Fruit fly (Drosophila melanogaster) whole organism, embryonic: ENCODE results near the gene CG6294.

Experiments
- CG10209 ChIP-seq: fragments of 200-800 bp; sonication (Bioruptor generic); optimal IDR thresholded peaks from 3 replicates; lab custom pipeline; 2017; ENCODE audit warnings: missing biosample characterization, mild to moderate bottlenecking, missing genetic modification characterization, missing genetic modification reagents
- CG18599 ChIP-seq: fragments of 200-800 bp; sonication (Bioruptor generic); optimal IDR thresholded peaks from 3 replicates; lab custom pipeline; 2017; ENCODE audit warnings: missing biosample characterization, missing genetic modification characterization, mild to moderate bottlenecking, moderate library complexity, missing genetic modification reagents
- psq ChIP-seq: fragments of 200-800 bp; sonication (Bioruptor generic); optimal IDR thresholded peaks from 2 replicates; lab custom pipeline; 2017; ENCODE audit warnings: missing biosample characterization, missing genetic modification characterization

DNA sequence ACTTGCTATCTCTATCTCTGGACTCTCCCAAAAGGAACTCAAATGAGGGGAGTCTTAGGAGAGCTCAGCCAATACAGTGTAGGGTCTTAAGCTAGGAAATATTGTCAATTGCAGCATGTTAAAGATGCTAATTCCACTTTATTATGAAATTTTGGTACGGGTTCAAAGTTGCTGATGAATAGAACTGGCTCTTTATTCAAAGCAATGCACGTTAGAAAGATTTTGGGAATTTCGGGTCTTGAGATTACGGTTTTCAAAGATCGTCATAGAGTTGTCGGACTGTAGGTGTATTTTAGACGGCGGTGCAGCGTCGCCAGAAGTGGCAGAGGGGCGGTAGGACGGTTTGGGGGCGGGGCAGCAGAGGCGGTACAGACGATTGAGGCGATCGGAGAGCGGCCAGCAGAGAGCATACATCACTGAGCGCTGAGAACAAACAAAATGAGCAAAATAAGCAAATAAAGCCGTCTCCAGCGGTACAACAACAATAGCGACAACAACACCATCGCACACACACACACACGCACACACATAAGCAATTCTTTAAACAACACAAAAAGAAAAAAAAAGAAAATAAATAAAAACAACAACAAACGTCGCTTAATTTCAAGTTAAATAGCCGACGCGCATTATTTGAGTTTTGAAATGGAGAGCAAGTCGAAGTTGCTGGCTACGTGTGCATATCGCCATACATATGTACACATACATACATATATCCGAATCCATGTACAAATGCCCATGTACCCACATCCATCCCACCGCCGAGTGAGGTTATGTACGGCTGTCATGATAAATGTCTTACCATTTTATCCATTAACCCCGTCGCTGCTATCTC, 35.1 kb downstream of the CG6294 start:
- TF ChIP-seq psq (no peak), CG10209 (GFP tag; lab: Kevin White, UChicago) (peak; percentile 37), CG18599 (GFP tag; lab: Kevin White, UChicago) (no peak)
